Worm (Caenorhabditis elegans) whole organism, early embryonic: ENCODE results near the gene spc-1.

Experiments
- B0310.2 ChIP-seq: sonication (generic microtip); optimal IDR thresholded peaks from 2 replicates; lab custom pipeline; 2016; ENCODE audit warnings: mild to moderate bottlenecking, missing genetic modification characterization, missing compliant biosample characterization
- ama-1 ChIP-seq: fragments of 150-350 bp; optimal IDR thresholded peaks from 2 replicates; lab custom pipeline; 2014
- flt-1 ChIP-seq: fragments of 200-800 bp; sonication (Bioruptor generic); IDR thresholded peaks from 2 replicates; pipeline ENCODE4 v1.3.6; 2022; ENCODE audit warnings: missing genetic modification characterization, missing compliant biosample characterization
- hmg-4 ChIP-seq: fragments of 200-800 bp; sonication (Bioruptor generic); optimal IDR thresholded peaks from 2 replicates; lab custom pipeline; 2018; ENCODE audit warnings: mild to moderate bottlenecking, missing genetic modification characterization, missing compliant biosample characterization

DNA sequence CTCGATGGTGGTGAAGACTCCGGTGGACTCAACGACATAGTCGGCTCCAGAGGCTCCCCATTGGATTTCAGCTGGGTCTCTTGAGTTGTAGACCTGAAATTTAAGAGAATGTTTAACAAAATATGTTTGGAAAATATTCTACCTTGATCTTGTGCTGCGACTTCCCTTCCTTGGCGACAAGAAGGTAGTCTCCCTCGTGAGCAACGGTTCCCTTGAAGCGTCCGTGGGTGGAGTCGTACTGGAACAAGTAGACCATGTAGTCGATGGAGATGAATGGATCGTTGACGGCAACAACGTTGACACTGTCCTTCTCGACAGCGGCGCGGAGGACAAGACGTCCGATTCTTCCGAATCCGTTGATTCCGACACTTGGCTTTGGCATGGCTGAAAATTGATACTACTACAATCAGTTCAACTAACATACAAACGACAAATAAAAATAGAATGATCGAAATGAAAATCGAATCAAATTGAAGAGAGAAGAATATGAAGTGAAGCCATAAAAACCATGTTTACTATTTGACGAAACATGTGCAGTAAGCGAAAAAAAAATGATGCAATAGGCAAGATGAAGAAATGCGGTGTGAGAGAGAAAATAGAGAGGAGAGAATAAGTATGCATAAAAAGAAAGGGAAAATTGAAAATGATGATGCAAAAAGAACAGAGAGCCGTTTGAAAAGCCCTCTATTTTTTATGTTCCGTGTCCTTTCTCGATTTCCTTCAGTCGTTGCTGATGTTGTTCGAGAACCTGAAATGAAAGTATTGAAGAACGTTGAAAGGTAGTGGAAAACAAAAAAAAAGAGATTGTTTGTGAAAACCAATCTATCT is 12.4 kb downstream of the spc-1 start, which contains the start of gene gpd-2:
- TF ChIP-seq ama-1 (lab: Kevin White, UChicago) (no peak), B0310.2 (no peak), flt-1 (GFP tag; lab: Robert Waterston, UW) (no peak), hmg-4 (GFP tag; lab: Kevin White, UChicago) (no peak)
